Worm (Caenorhabditis elegans): ENCODE data around the gene M28.9.

DNA sequence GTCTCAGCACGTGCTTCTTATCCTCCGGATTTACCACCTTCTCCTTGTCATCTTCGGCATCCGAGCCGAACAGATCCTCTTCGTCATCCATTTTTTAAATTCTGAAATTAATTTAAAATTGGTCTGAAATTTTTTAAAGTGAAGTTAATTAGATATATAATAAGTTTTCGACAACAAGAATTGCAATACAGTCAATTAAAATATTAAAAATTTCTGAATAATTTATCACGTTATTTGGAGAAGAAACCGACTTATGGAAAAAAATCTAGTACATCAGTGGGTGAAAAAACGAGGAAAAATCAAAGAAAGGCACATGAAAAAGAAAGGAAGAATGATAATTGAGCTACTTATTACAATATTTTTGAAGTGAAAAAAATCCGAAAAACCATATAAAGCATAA lies 33.7 kb upstream of the M28.9 start, which contains the start of gene taf-13:
- TF ChIP-seq sdc-2 (tag; optimal IDR thresholded peaks at IDR 0.05) (no peak), T23F11.4 (GFP tag; optimal IDR thresholded peaks at IDR 0.05) (no peak), hlh-6 (tag; optimal IDR thresholded peaks at IDR 0.05) (no peak), unc-55 (GFP tag; optimal IDR thresholded peaks at IDR 0.05) (no peak), dmd-4 (tag; optimal IDR thresholded peaks at IDR 0.05; ENCODE audit: borderline replicate concordance) (no peak), K02D7.2 (tag; optimal IDR thresholded peaks at IDR 0.05) (no peak), ama-1 (optimal IDR thresholded peaks at IDR 0.05) (no peak), hlh-13 (GFP tag; optimal IDR thresholded peaks at IDR 0.05) (no peak)

Data from whole organism, late embryonic.